Worm (Caenorhabditis elegans) whole organism, late embryonic: Measurements from ENCODE around the gene rexd-1.

Experiments used
- ceh-9 ChIP-seq: sonication (generic microtip); optimal IDR thresholded peaks from 2 replicates; lab custom pipeline; 2016; ENCODE audit warnings: mild to moderate bottlenecking, missing genetic modification characterization, inconsistent platforms, missing compliant biosample characterization
- elt-2 ChIP-seq: sonication (generic microtip); optimal IDR thresholded peaks from 2 replicates; lab custom pipeline; 2016; ENCODE audit warnings: missing genetic modification reagents, missing genetic modification characterization, missing compliant biosample characterization
- fkh-10 ChIP-seq: fragments of 150-350 bp; optimal IDR thresholded peaks from 2 replicates; lab custom pipeline; 2014; ENCODE audit warnings: missing biosample characterization, missing genetic modification reagents, missing genetic modification characterization
- hlh-6 ChIP-seq: sonication (generic microtip); optimal IDR thresholded peaks from 2 replicates; lab custom pipeline; 2016; ENCODE audit warnings: missing genotype, missing genetic modification characterization, missing compliant biosample characterization
- madf-2 ChIP-seq: sonication (generic microtip); optimal IDR thresholded peaks from 2 replicates; lab custom pipeline; 2017; ENCODE audit warnings: missing genetic modification characterization, missing compliant biosample characterization
- odd-2 ChIP-seq: sonication (generic microtip); optimal IDR thresholded peaks from 2 replicates; lab custom pipeline; 2017; ENCODE audit warnings: antibody characterized with exemption, mild to moderate bottlenecking, missing genetic modification characterization, missing compliant biosample characterization
- pha-4 ChIP-seq: fragments of 150-350 bp; optimal IDR thresholded peaks from 2 replicates; lab custom pipeline; 2018; ENCODE audit warnings: missing biosample characterization, missing genetic modification reagents, missing genetic modification characterization

- TF ChIP-seq fkh-10 (no peak), elt-2 (tag; lab: Kevin White, UChicago) (no peak), pha-4 (tag; lab: Kevin White, UChicago) (no peak), ceh-9 (no peak), odd-2 (tag; lab: Kevin White, UChicago) (no peak), hlh-6 (tag; lab: Kevin White, UChicago) (no peak), madf-2 (tag; lab: Kevin White, UChicago) (no peak)
Measured at ce11 chrIII:1788033-1788432, 46.3 kb upstream of the rexd-1 start, which contains the start of gene rimb-1.
